Worm (Caenorhabditis elegans): Measurements from ENCODE around the gene hlh-3.

DNA sequence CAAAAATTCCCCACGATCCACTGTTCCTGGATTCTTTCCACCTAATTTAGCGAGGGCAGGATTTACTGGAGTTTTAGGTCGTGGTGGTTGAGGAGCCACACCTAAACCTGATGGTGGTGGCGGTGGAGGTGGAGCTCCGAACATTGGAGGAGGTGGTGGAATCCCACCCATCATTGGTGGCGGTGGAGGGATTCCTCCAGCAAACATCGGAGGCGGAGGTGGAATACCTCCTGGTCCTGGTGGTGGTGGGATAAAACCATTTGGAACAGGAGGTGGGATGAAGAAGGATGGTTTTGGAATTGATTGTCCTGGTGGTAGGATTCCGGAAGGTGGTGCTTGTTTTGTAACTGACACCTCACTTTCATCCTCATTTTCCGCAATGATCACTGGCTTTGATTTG lies 16.6 kb upstream of the hlh-3 start:
- no peak for TF ChIP-seq elt-3 (tag; optimal IDR thresholded peaks at IDR 0.05)
- TF ChIP-seq snpc-4 (tag; optimal IDR thresholded peaks at IDR 0.05) = no peak
- no peak for TF ChIP-seq pha-4 (tag; optimal IDR thresholded peaks at IDR 0.05)
- no peak for TF ChIP-seq ama-1 (optimal IDR thresholded peaks at IDR 0.05)
- no peak for TF ChIP-seq mdl-1 (tag; optimal IDR thresholded peaks at IDR 0.05)
- no peak for TF ChIP-seq nhr-11 (tag; optimal IDR thresholded peaks at IDR 0.05)
- no peak for TF ChIP-seq egl-27 (tag; optimal IDR thresholded peaks at IDR 0.05)
- no peak for TF ChIP-seq aly-2 (tag; optimal IDR thresholded peaks at IDR 0.05)
